Worm (Caenorhabditis elegans) whole organism, L4/young adult: Measurements from ENCODE around the gene F53G2.13.
"Not testable (repeated sequence)": the region's sequence is repeated elsewhere in the genome, so short reads cannot be mapped to it uniquely, and the experiment has no call there.

ENCODE experiments used
- W03F9.2 ChIP-seq: fragments of 150-350 bp; optimal IDR thresholded peaks from 2 replicates; lab custom pipeline; 2014; ENCODE audit warnings: missing biosample characterization, missing genetic modification characterization
- dao-5 ChIP-seq: sonication (generic microtip); optimal IDR thresholded peaks from 2 replicates; lab custom pipeline; 2016; ENCODE audit warnings: missing genotype, missing genetic modification characterization, moderate library complexity, missing compliant biosample characterization
- him-1 ChIP-seq: sonication (generic microtip); optimal IDR thresholded peaks from 2 replicates; lab custom pipeline; 2016; ENCODE audit warnings: missing genotype, missing genetic modification reagents, missing genetic modification characterization, missing compliant biosample characterization

DNA sequence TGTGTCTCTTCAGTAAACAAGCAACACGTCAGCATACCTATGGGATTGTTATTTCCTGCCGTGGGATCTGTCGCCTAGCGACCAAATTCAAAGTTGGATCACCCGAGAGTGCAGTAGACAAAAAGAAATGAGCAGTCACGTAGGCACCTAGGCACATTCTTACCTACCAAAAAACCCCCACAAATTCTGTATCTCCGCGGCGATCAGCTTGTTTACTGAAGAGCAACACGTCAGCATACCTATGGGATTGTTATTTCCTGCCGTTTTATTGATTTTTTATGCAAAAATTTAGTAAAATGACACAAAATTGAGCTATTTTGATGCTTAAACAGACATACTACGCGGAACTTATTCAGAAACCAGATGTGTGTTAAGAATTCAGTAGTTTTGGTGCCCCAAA is 50.9 kb downstream of the F53G2.13 start, which contains the start of gene K02F6.5:
- not testable (repeated sequence) for TF ChIP-seq him-1 (tag; lab: Kevin White, UChicago); W03F9.2 (tag; lab: Kevin White, UChicago); dao-5
